Worm (Caenorhabditis elegans) whole organism, early embryonic: ENCODE results near the gene tba-7.

Source experiments
- B0310.2 ChIP-seq: sonication (generic microtip); optimal IDR thresholded peaks from 2 replicates; lab custom pipeline; 2016; ENCODE audit warnings: mild to moderate bottlenecking, missing genetic modification characterization, missing compliant biosample characterization
- F13C5.2 ChIP-seq: sonication (generic microtip); optimal IDR thresholded peaks from 2 replicates; lab custom pipeline; 2017; ENCODE audit warnings: mild to moderate bottlenecking, missing genetic modification characterization, inconsistent platforms, missing compliant biosample characterization
- ama-1 ChIP-seq: fragments of 150-350 bp; optimal IDR thresholded peaks from 2 replicates; lab custom pipeline; 2014
- ceh-13 ChIP-seq: fragments of 200-800 bp; sonication (Bioruptor generic); optimal IDR thresholded peaks from 2 replicates; lab custom pipeline; 2018; ENCODE audit warnings: mild to moderate bottlenecking, missing genetic modification characterization, missing compliant biosample characterization
- ceh-36 ChIP-seq: sonication (generic microtip); optimal IDR thresholded peaks from 2 replicates; lab custom pipeline; 2016; ENCODE audit warnings: missing genetic modification characterization, inconsistent platforms, missing compliant biosample characterization
- ets-7 ChIP-seq: sonication (generic microtip); optimal IDR thresholded peaks from 2 replicates; lab custom pipeline; 2016; ENCODE audit warnings: missing genotype, missing genetic modification characterization, missing compliant biosample characterization
- hmg-4 ChIP-seq: fragments of 200-800 bp; sonication (Bioruptor generic); optimal IDR thresholded peaks from 2 replicates; lab custom pipeline; 2018; ENCODE audit warnings: mild to moderate bottlenecking, missing genetic modification characterization, missing compliant biosample characterization
- hnd-1 ChIP-seq: sonication (generic microtip); optimal IDR thresholded peaks from 2 replicates; lab custom pipeline; 2016; ENCODE audit warnings: missing genetic modification characterization, missing compliant biosample characterization
- pes-1 ChIP-seq: fragments of 200-800 bp; sonication (Bioruptor generic); IDR thresholded peaks from 2 replicates; pipeline ENCODE4 v1.3.6; 2022; ENCODE audit warnings: missing genetic modification reagents, missing genetic modification characterization, missing compliant biosample characterization
- scrt-1 ChIP-seq: fragments of 200-800 bp; sonication (Bioruptor generic); IDR thresholded peaks from 2 replicates; pipeline ENCODE4 v1.3.6; 2022; ENCODE audit warnings: missing genetic modification characterization, missing compliant biosample characterization
- sea-1 ChIP-seq: fragments of 200-800 bp; sonication (Bioruptor generic); conservative IDR thresholded peaks from 2 replicates; pipeline ENCODE4 v1.3.6; 2022; ENCODE audit warnings: missing genetic modification characterization, missing compliant biosample characterization
- tbx-11 ChIP-seq: fragments of 200-800 bp; sonication (Bioruptor generic); IDR thresholded peaks from 2 replicates; pipeline ENCODE4 v1.3.6; 2022; ENCODE audit warnings: missing genetic modification characterization, missing compliant biosample characterization
- tbx-37 ChIP-seq: fragments of 200-800 bp; sonication (Bioruptor generic); conservative IDR thresholded peaks from 2 replicates; pipeline ENCODE4 v1.3.6; 2022; ENCODE audit warnings: missing genetic modification reagents, missing genetic modification characterization, missing compliant biosample characterization
- tra-4 ChIP-seq: sonication (generic microtip); optimal IDR thresholded peaks from 2 replicates; lab custom pipeline; 2017; ENCODE audit warnings: missing genetic modification characterization, missing compliant biosample characterization

The tba-7 gene

ce11 chrIII:11332306-11332705 lies 39.3 kb downstream of the tba-7 start:
- TF ChIP-seq tbx-37 (no peak), tbx-11 (no peak), tra-4 (tag; lab: Kevin White, UChicago) (no peak), ceh-13 (GFP tag; lab: Kevin White, UChicago) (no peak), ceh-36 (tag; lab: Kevin White, UChicago) (no peak), ets-7 (tag; lab: Kevin White, UChicago) (no peak), hmg-4 (no peak), ama-1 (no peak), hnd-1 (no peak), B0310.2 (tag; lab: Kevin White, UChicago) (no peak), pes-1 (GFP tag; lab: Robert Waterston, UW) (no peak)

- no peak for TF ChIP-seq tra-4 (tag; lab: Kevin White, UChicago)
- TF ChIP-seq pes-1 (GFP tag; lab: Robert Waterston, UW): no peak
- no peak for TF ChIP-seq scrt-1 (GFP tag; lab: Robert Waterston, UW)
- TF ChIP-seq sea-1: no peak
- TF ChIP-seq F13C5.2: no peak
- no peak for TF ChIP-seq tbx-37
Observed at ce11 chrIII:11324093-11324492, 47.5 kb downstream of the tba-7 start.
